Fruit fly (Drosophila melanogaster): Measurements from ENCODE around the gene Mst87F.

Mst87F gene

DNA sequence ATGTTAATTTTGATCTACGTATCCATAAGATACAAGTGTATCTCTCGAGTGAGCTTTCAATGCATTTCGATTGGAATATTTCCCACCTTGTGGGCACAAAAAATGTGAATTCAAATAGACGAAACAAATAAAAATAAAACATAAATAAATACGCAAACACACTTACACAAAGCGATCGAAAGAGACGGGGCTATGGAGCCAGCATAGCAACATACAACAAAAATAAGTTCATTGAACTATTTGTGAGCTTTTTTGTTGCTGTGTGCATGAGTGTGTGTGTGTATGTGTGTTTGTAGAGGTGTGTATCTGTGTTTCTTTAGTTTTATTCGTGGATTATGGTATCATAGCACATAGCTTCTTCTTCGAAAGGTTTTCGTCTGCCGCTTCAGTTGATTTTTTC, 7.3 kb downstream of the Mst87F start (continued):
- no peak for TF ChIP-seq cas (GFP tag; IDR thresholded peaks at IDR 0.05)
- TF ChIP-seq crp (GFP tag; optimal IDR thresholded peaks at IDR 0.05): no peak
- TF ChIP-seq CG17385 (GFP tag; optimal IDR thresholded peaks at IDR 0.05): peak; percentile 32
- TF ChIP-seq Fer1 (GFP tag; optimal IDR thresholded peaks at IDR 0.05): no peak
- TF ChIP-seq Trl (optimal IDR thresholded peaks at IDR 0.05): no peak
- no peak for TF ChIP-seq Trl (GFP tag; optimal IDR thresholded peaks at IDR 0.05)
- no peak for TF ChIP-seq phol (tag; optimal IDR thresholded peaks at IDR 0.05)
- no peak for TF ChIP-seq TFAM (GFP tag; optimal IDR thresholded peaks at IDR 0.05)
- no peak for TF ChIP-seq CG18599 (GFP tag; optimal IDR thresholded peaks at IDR 0.05)
- no peak for TF ChIP-seq CG13624 (GFP tag; optimal IDR thresholded peaks at IDR 0.05)
- no peak for TF ChIP-seq gcm2 (GFP tag; optimal IDR thresholded peaks at IDR 0.05)
- TF ChIP-seq crc (GFP tag; optimal IDR thresholded peaks at IDR 0.05): no peak
- no peak for TF ChIP-seq ssp (GFP tag; IDR thresholded peaks at IDR 0.05)
- TF ChIP-seq ken (GFP tag; IDR thresholded peaks at IDR 0.05): no peak
- TF ChIP-seq NFAT (GFP tag; IDR thresholded peaks at IDR 0.05): no peak
- no peak for TF ChIP-seq onecut (GFP tag; IDR thresholded peaks at IDR 0.05)
- TF ChIP-seq grau (tag; optimal IDR thresholded peaks at IDR 0.05): no peak
- TF ChIP-seq CG16815 (GFP tag; optimal IDR thresholded peaks at IDR 0.05): no peak
- no peak for TF ChIP-seq Lpt (GFP tag; optimal IDR thresholded peaks at IDR 0.05)
- TF ChIP-seq bbx (GFP tag; IDR thresholded peaks at IDR 0.05; ENCODE audit: partially characterized antibody): no peak
- TF ChIP-seq Hand (GFP tag; optimal IDR thresholded peaks at IDR 0.05): no peak
- no peak for TF ChIP-seq CG14965 (GFP tag; optimal IDR thresholded peaks at IDR 0.05; ENCODE audit: borderline replicate concordance)
- TF ChIP-seq row (GFP tag; IDR thresholded peaks at IDR 0.05): no peak
- TF ChIP-seq sqz (GFP tag; optimal IDR thresholded peaks at IDR 0.05): no peak
- no peak for TF ChIP-seq ems (GFP tag; optimal IDR thresholded peaks at IDR 0.05)
- no peak for TF ChIP-seq pan (optimal IDR thresholded peaks at IDR 0.05)
- TF ChIP-seq pan (GFP tag; optimal IDR thresholded peaks at IDR 0.05 in 1 of 2, IDR thresholded peaks at IDR 0.05 in 1 of 2): no peak
- TF ChIP-seq CG9876 (GFP tag; optimal IDR thresholded peaks at IDR 0.05): no peak
- TF ChIP-seq CG9797 (GFP tag; optimal IDR thresholded peaks at IDR 0.05): no peak
- TF ChIP-seq HmgZ (tag; optimal IDR thresholded peaks at IDR 0.05): no peak
- no peak for TF ChIP-seq mam (GFP tag; optimal IDR thresholded peaks at IDR 0.05)
- TF ChIP-seq ap (GFP tag; IDR thresholded peaks at IDR 0.05): no peak
- TF ChIP-seq CG10274 (GFP tag; optimal IDR thresholded peaks at IDR 0.05): no peak
- TF ChIP-seq cad (GFP tag; optimal IDR thresholded peaks at IDR 0.05): no peak
- TF ChIP-seq CG4730 (GFP tag; IDR thresholded peaks at IDR 0.05): no peak
- TF ChIP-seq CG6689 (GFP tag; IDR thresholded peaks at IDR 0.05): no peak
- TF ChIP-seq kni (GFP tag; optimal IDR thresholded peaks at IDR 0.05): peak; percentile 74
- TF ChIP-seq sr (GFP tag; IDR thresholded peaks at IDR 0.05): no peak
- TF ChIP-seq zf30C (GFP tag; optimal IDR thresholded peaks at IDR 0.05): no peak
- peak; percentile 15 for TF ChIP-seq gsb-n (tag; optimal IDR thresholded peaks at IDR 0.05)
- no peak for TF ChIP-seq Hey (tag; optimal IDR thresholded peaks at IDR 0.05)
- no peak; the same call in 2 of the 3 replicates for TF ChIP-seq ci (GFP tag; IDR thresholded peaks at IDR 0.05)
- TF ChIP-seq tup (GFP tag; optimal IDR thresholded peaks at IDR 0.05): no peak
- no peak for TF ChIP-seq YL-1 (GFP tag; optimal IDR thresholded peaks at IDR 0.05)
- TF ChIP-seq dmrt11E (tag; optimal IDR thresholded peaks at IDR 0.05): no peak
- no peak for TF ChIP-seq fd102C (GFP tag; optimal IDR thresholded peaks at IDR 0.05)
- TF ChIP-seq CG2129 (GFP tag; IDR thresholded peaks at IDR 0.05; ENCODE audit: partially characterized antibody): no peak
- TF ChIP-seq Xbp1 (GFP tag; optimal IDR thresholded peaks at IDR 0.05): no peak
- no peak for TF ChIP-seq CG34422 (GFP tag; IDR thresholded peaks at IDR 0.05)
- TF ChIP-seq CG10543 (GFP tag; optimal IDR thresholded peaks at IDR 0.05): no peak
- TF ChIP-seq ATbp (GFP tag; optimal IDR thresholded peaks at IDR 0.05): peak; percentile 48
- no peak for TF ChIP-seq CG10366 (GFP tag; IDR thresholded peaks at IDR 0.05)
- no peak for TF ChIP-seq Dbx (GFP tag; IDR thresholded peaks at IDR 0.05)
